Worm (Caenorhabditis elegans) whole organism, L2 larva: ENCODE results near the gene math-25.

Source experiments
- C34F6.9 ChIP-seq: fragments of 150-350 bp; optimal IDR thresholded peaks from 2 replicates; lab custom pipeline; 2014; ENCODE audit warnings: missing biosample characterization, missing genetic modification characterization
- F13H6.1 ChIP-seq: sonication (generic microtip); optimal IDR thresholded peaks from 2 replicates; lab custom pipeline; 2016; ENCODE audit warnings: missing genetic modification characterization, missing compliant biosample characterization
- R02D3.7 ChIP-seq: fragments of 150-350 bp; optimal IDR thresholded peaks from 2 replicates; lab custom pipeline; 2014; ENCODE audit warnings: missing biosample characterization, missing genetic modification characterization
- Y55F3AM.14 ChIP-seq: fragments of 200-800 bp; sonication (Bioruptor generic); optimal IDR thresholded peaks from 2 replicates; lab custom pipeline; 2018; ENCODE audit warnings: mild to moderate bottlenecking, missing genetic modification characterization, missing compliant biosample characterization
- ZK546.5 ChIP-seq: sonication (generic microtip); optimal IDR thresholded peaks from 2 replicates; lab custom pipeline; 2017; ENCODE audit warnings: missing biosample characterization, missing genetic modification characterization
- alr-1 ChIP-seq: fragments of 150-350 bp; optimal IDR thresholded peaks from 2 replicates; lab custom pipeline; 2014; ENCODE audit warnings: missing biosample characterization, missing genetic modification characterization
- aly-2 ChIP-seq: fragments of 150-350 bp; optimal IDR thresholded peaks from 2 replicates; lab custom pipeline; 2014; ENCODE audit warnings: missing biosample characterization, missing genetic modification characterization
- ama-1 ChIP-seq: fragments of 150-350 bp; optimal IDR thresholded peaks from 2 replicates; lab custom pipeline; 2018; ENCODE audit warnings: inconsistent platforms
- blmp-1 ChIP-seq: sonication (generic microtip); optimal IDR thresholded peaks from 2 replicates; lab custom pipeline; 2017; ENCODE audit warnings: missing genetic modification characterization, mild to moderate bottlenecking, missing compliant biosample characterization, antibody characterized with exemption, moderate library complexity; ENCODE audit not compliant: insufficient read depth
- crh-2 ChIP-seq: sonication (generic microtip); optimal IDR thresholded peaks from 2 replicates; lab custom pipeline; 2017; ENCODE audit warnings: missing biosample characterization, missing genetic modification characterization
- egl-27 ChIP-seq: sonication (generic microtip); optimal IDR thresholded peaks from 3 replicates; lab custom pipeline; 2017; ENCODE audit warnings: missing biosample characterization, missing genetic modification reagents, missing genetic modification characterization
- elt-3 ChIP-seq: sonication (generic microtip); optimal IDR thresholded peaks from 2 replicates; lab custom pipeline; 2017; ENCODE audit warnings: missing biosample characterization, missing genetic modification characterization
- fos-1 ChIP-seq: fragments of 150-350 bp; optimal IDR thresholded peaks from 2 replicates; lab custom pipeline; 2014; ENCODE audit warnings: missing biosample characterization, missing genetic modification characterization
- gmeb-1 ChIP-seq: fragments of 150-350 bp; optimal IDR thresholded peaks from 2 replicates; lab custom pipeline; 2014; ENCODE audit warnings: missing biosample characterization, missing genetic modification characterization
- lin-11 ChIP-seq: fragments of 150-350 bp; sonication (generic microtip); optimal IDR thresholded peaks from 2 replicates; lab custom pipeline; 2014; ENCODE audit warnings: missing biosample characterization, missing genetic modification characterization, inconsistent platforms, mixed read lengths
- lin-13 ChIP-seq: fragments of 150-350 bp; optimal IDR thresholded peaks from 2 replicates; lab custom pipeline; 2014; ENCODE audit warnings: missing biosample characterization, missing genetic modification reagents, missing genetic modification characterization
- lin-39 ChIP-seq: fragments of 150-350 bp; optimal IDR thresholded peaks from 2 replicates; lab custom pipeline; 2014; ENCODE audit warnings: missing biosample characterization, missing genetic modification reagents, missing genetic modification characterization
- lsy-2 ChIP-seq, 2 experiments: fragments of 150-350 bp in 1 of 2; sonication (generic microtip) in 1 of 2; optimal IDR thresholded peaks; 2 replicates each; lab custom pipeline; 2014 to 2017; ENCODE audit warnings: missing biosample characterization in 2 of 2, missing genetic modification characterization in 2 of 2
- mab-5 ChIP-seq: fragments of 150-350 bp; optimal IDR thresholded peaks from 2 replicates; lab custom pipeline; 2014; ENCODE audit warnings: missing biosample characterization, missing genetic modification characterization
- mbf-1 ChIP-seq: sonication (generic microtip); optimal IDR thresholded peaks from 2 replicates; lab custom pipeline; 2017; ENCODE audit warnings: missing biosample characterization, missing genetic modification characterization
- mdl-1 ChIP-seq, 2 experiments: fragments of 150-350 bp in 1 of 2; sonication (generic microtip) in 1 of 2; optimal IDR thresholded peaks; 2 replicates each; lab custom pipeline; 2017; ENCODE audit warnings: missing biosample characterization in 2 of 2, missing genetic modification characterization in 2 of 2
- nhr-10 ChIP-seq: sonication (generic microtip); optimal IDR thresholded peaks from 2 replicates; lab custom pipeline; 2017; ENCODE audit warnings: missing biosample characterization, missing genetic modification characterization
- nhr-11 ChIP-seq: fragments of 150-350 bp; optimal IDR thresholded peaks from 2 replicates; lab custom pipeline; 2014; ENCODE audit warnings: missing biosample characterization, missing genetic modification characterization
- nhr-12 ChIP-seq: fragments of 150-350 bp; optimal IDR thresholded peaks from 2 replicates; lab custom pipeline; 2014; ENCODE audit warnings: missing biosample characterization, missing genetic modification characterization
- nhr-129 ChIP-seq: fragments of 150-350 bp; optimal IDR thresholded peaks from 2 replicates; lab custom pipeline; 2014; ENCODE audit warnings: missing biosample characterization, missing genetic modification characterization
- nhr-21 ChIP-seq: fragments of 150-350 bp; optimal IDR thresholded peaks from 2 replicates; lab custom pipeline; 2014; ENCODE audit warnings: missing biosample characterization, missing genetic modification characterization
- nhr-23 ChIP-seq: fragments of 150-350 bp; optimal IDR thresholded peaks from 2 replicates; lab custom pipeline; 2014; ENCODE audit warnings: missing biosample characterization, missing genetic modification reagents, missing genetic modification characterization
- nhr-237 ChIP-seq: fragments of 150-350 bp; optimal IDR thresholded peaks from 2 replicates; lab custom pipeline; 2014; ENCODE audit warnings: missing biosample characterization, missing genetic modification characterization
- nhr-25 ChIP-seq: fragments of 150-350 bp; sonication (generic microtip); optimal IDR thresholded peaks from 3 replicates; lab custom pipeline; 2014; ENCODE audit warnings: missing biosample characterization, missing genetic modification characterization
- nhr-6 ChIP-seq: fragments of 150-350 bp; optimal IDR thresholded peaks from 2 replicates; lab custom pipeline; 2014; ENCODE audit warnings: missing biosample characterization, missing genetic modification characterization
- peb-1 ChIP-seq: fragments of 150-350 bp; optimal IDR thresholded peaks from 2 replicates; lab custom pipeline; 2014; ENCODE audit warnings: missing biosample characterization, missing genetic modification characterization
- sem-4 ChIP-seq: fragments of 150-350 bp; optimal IDR thresholded peaks from 2 replicates; lab custom pipeline; 2014; ENCODE audit warnings: missing biosample characterization, missing genetic modification reagents, missing genetic modification characterization
- skn-1 ChIP-seq: sonication (generic microtip); optimal IDR thresholded peaks from 2 replicates; lab custom pipeline; 2017; ENCODE audit warnings: missing biosample characterization, missing genetic modification characterization
- snpc-4 ChIP-seq: fragments of 150-350 bp; optimal IDR thresholded peaks from 2 replicates; lab custom pipeline; 2014; ENCODE audit warnings: missing biosample characterization, missing genetic modification characterization
- unc-39 ChIP-seq: fragments of 150-350 bp; optimal IDR thresholded peaks from 2 replicates; lab custom pipeline; 2014; ENCODE audit warnings: missing biosample characterization, missing genetic modification characterization
- unc-55 ChIP-seq: fragments of 150-350 bp; sonication (generic microtip); optimal IDR thresholded peaks from 3 replicates; lab custom pipeline; 2014; ENCODE audit warnings: missing biosample characterization, missing genetic modification reagents, missing genetic modification characterization
- unc-62 ChIP-seq: fragments of 150-350 bp; optimal IDR thresholded peaks from 2 replicates; lab custom pipeline; 2014; ENCODE audit warnings: missing biosample characterization, missing genetic modification reagents, missing genetic modification characterization
- zag-1 ChIP-seq: fragments of 150-350 bp; optimal IDR thresholded peaks from 2 replicates; lab custom pipeline; 2014; ENCODE audit warnings: missing biosample characterization, missing genetic modification characterization
- ztf-11 ChIP-seq: sonication (generic microtip); optimal IDR thresholded peaks from 2 replicates; lab custom pipeline; 2017; ENCODE audit warnings: missing biosample characterization, missing genetic modification characterization
- ztf-4 ChIP-seq: fragments of 150-350 bp; optimal IDR thresholded peaks from 2 replicates; lab custom pipeline; 2014; ENCODE audit warnings: missing biosample characterization, missing genetic modification characterization

The math-25 gene

DNA sequence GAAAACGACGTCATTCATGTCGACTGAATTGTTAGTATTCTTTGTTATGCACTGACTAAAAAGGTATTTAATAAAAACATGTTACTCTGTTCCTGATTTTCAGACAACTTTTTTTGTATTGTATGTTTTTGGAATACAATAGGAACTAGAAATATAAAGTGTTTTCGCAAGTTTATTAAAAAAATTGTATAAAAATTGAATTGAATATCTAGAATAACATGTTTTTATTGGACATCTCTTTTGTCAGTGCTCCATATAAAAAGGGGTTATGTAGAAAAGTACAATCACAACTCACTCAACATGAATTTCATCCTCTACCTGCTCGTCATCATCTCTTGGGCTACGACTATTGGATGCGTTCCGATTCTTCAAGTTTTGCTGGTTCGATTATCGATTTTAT is 584 bp upstream of the math-25 start, which contains the start of gene C46F9.5:
Gene C46F9.5, plus strand, starts transcription at position 301 of the 400 bp plus-strand sequence.
- no peak for TF ChIP-seq ztf-11 (tag; lab: Kevin White, UChicago)
- no peak for TF ChIP-seq Y55F3AM.14 (GFP tag; lab: Kevin White, UChicago)
- no peak for TF ChIP-seq lsy-2 (tag; optimal IDR thresholded peaks at IDR 0.05; lab: Kevin White, UChicago)

DNA sequence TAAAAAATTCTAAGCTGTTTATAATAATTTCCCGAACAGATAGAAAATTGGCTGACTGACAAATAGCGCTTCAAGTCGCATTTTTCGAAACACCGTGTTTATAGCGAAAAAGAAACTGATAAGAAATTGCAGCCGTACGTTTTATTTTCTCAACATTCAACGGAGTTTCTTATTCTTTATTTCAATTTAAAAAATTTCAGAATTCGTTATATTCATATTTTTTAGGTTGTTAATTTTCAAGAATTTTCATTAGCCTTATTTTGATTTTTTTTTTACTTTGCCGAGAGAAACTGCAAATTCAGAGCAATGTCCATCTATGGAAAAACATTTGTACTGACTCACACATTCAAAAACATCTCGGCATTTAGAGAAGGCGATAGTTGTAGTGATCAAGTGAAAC is 2.1 kb downstream of the math-25 start, which contains the start of gene C46F9.6:
Gene C46F9.6, plus strand, starts transcription at position 301 of the 400 bp plus-strand sequence.
- peak; percentile 9 for TF ChIP-seq fos-1
- TF ChIP-seq R02D3.7 (tag; lab: Kevin White, UChicago) = no peak

DNA sequence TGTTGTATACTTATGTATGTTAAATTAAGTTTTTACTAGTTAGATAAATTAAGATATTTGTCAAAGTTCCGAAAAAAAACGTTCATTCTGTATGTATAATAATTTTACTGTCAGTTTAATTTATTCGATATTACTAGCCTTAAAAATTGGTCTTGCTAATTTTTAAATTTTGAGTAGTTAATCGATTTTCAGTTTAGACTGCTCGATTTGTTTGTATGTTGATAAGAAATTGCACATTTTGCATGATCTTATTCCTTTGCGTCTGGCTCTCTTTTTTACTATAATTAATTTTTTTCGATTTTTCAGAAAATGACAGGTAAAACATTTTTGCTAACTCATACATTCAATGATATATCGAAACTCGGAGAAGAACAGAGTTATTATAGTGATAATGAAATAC is 4.1 kb downstream of the math-25 start, which contains the start of gene math-24:
Gene math-24, plus strand, starts transcription at position 301 of the 400 bp plus-strand sequence.
- no peak for TF ChIP-seq nhr-129
- TF ChIP-seq nhr-21 (tag; lab: Kevin White, UChicago) = no peak
- TF ChIP-seq C34F6.9 (tag; lab: Kevin White, UChicago) = no peak
- no peak for TF ChIP-seq mbf-1
- TF ChIP-seq nhr-25 (tag; lab: Kevin White, UChicago) = no peak
- TF ChIP-seq F13H6.1 (tag; lab: Kevin White, UChicago) = no peak
- no peak for TF ChIP-seq aly-2 (tag; lab: Kevin White, UChicago)
- no peak for TF ChIP-seq unc-62 (GFP tag; lab: Kevin White, UChicago)
- no peak for TF ChIP-seq egl-27 (tag; lab: Kevin White, UChicago)
- TF ChIP-seq lin-39 (tag; lab: Kevin White, UChicago) = no peak
- no peak for TF ChIP-seq lin-13 (GFP tag; lab: Kevin White, UChicago)
- no peak for TF ChIP-seq unc-55 (GFP tag; lab: Kevin White, UChicago)
- TF ChIP-seq mab-5 (tag; lab: Kevin White, UChicago) = no peak
- no peak for TF ChIP-seq ama-1 (lab: Kevin White, UChicago)
- no peak for TF ChIP-seq Y55F3AM.14 (GFP tag; lab: Kevin White, UChicago)
- TF ChIP-seq nhr-237 (tag; lab: Kevin White, UChicago) = no peak

DNA sequence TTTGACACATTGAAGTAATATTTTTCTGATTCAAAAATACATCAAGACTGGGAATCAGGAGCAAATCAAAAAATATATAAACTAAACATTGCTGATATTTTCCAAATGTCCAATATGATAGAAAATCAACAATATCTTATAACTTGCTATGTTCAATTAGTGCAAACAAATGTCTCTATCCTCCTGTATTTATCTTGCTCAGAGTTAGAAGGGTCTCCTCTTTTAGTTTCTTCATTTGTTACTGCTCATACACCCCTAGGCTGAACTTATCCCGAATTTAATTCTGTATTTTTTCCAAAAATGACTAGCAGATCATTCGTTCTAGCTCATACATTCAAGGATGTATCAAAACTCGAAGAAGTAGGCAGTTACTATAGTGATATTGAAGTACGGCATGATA is 6.1 kb downstream of the math-25 start, which contains the start of gene math-23:
Gene math-23, plus strand, starts transcription at position 301 of the 400 bp plus-strand sequence.
- TF ChIP-seq mbf-1 = no peak
- TF ChIP-seq ZK546.5 (tag; lab: Kevin White, UChicago) = no peak
- TF ChIP-seq nhr-25 (tag; lab: Kevin White, UChicago) = no peak
- no peak for TF ChIP-seq blmp-1
- TF ChIP-seq nhr-10 = no peak
- no peak for TF ChIP-seq nhr-237 (tag; lab: Kevin White, UChicago)
- no peak for TF ChIP-seq mdl-1 (tag; optimal IDR thresholded peaks at IDR 0.05; lab: Kevin White, UChicago)
- no peak for TF ChIP-seq elt-3 (tag; lab: Kevin White, UChicago)
- TF ChIP-seq unc-39 = no peak
- no peak for TF ChIP-seq lin-39 (tag; lab: Kevin White, UChicago)
- TF ChIP-seq mab-5 (tag; lab: Kevin White, UChicago) = no peak
- TF ChIP-seq alr-1 (tag; lab: Kevin White, UChicago) = no peak
- TF ChIP-seq nhr-6 (tag; lab: Kevin White, UChicago) = no peak
- TF ChIP-seq C34F6.9 (tag; lab: Kevin White, UChicago) = no peak
- no peak for TF ChIP-seq egl-27 (tag; lab: Kevin White, UChicago)
- no peak for TF ChIP-seq nhr-12 (tag; lab: Kevin White, UChicago)
- no peak for TF ChIP-seq aly-2 (tag; lab: Kevin White, UChicago)
- TF ChIP-seq peb-1 (tag; lab: Kevin White, UChicago) = no peak
- TF ChIP-seq, all 48 proteins: peak for 0

DNA sequence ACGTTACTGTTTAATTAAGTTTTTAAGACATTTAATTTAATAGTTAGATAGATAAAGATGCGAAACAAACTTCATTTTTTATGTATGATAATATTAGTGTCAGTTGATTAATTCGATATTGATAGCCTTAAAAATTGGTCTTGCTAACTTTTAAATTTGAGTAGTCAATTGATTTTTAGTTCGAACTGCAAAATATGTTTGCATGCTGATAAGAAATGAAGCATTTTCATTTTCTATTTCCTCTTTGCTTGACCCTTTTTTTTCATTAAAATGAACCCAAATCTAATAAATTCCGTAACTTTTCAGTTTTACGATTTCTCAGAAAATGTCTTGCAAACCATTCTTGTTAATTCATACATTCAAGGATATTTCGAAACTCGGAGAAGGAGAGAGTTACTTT is 9.2 kb downstream of the math-25 start, which contains the start of gene math-22:
Gene math-22, plus strand, starts transcription at position 301 of the 400 bp plus-strand sequence.
- no peak for TF ChIP-seq lin-13 (GFP tag; lab: Kevin White, UChicago)
- TF ChIP-seq fos-1 = peak; percentile 23
- TF ChIP-seq, all 48 proteins: peak for 1

DNA sequence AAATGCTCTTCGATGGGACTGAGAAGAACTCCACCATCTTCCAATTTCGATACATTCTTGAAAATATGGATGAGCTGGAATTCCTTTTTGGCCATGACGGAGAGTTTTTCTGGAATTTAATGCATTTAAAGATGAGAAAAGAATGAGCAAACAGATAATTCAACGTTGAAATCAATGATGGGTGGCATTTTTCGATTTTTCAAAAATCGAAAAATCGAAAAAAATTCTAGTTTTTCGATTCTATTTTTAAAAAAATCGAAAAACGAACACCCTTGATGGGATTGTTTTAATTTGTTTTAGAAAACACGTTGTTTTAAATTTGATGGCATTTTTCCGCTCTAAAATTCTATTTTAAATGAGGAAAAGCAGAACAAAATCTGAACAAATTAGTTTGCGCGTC is 16.9 kb downstream of the math-25 start, which contains the start of gene math-31:
Gene math-31, minus strand, starts transcription at position 101 of the 400 bp plus-strand sequence.
- TF ChIP-seq nhr-10 (no peak), nhr-12 (tag; lab: Kevin White, UChicago) (no peak), nhr-11 (tag; lab: Kevin White, UChicago) (no peak), sem-4 (tag; lab: Kevin White, UChicago) (no peak), unc-62 (GFP tag; lab: Kevin White, UChicago) (no peak), nhr-23 (tag; lab: Kevin White, UChicago) (no peak), ztf-4 (tag; lab: Kevin White, UChicago) (no peak), ama-1 (lab: Kevin White, UChicago) (no peak), skn-1 (tag; lab: Kevin White, UChicago) (no peak), lin-11 (tag; lab: Kevin White, UChicago) (no peak), crh-2 (tag; lab: Kevin White, UChicago) (no peak), lin-13 (GFP tag; lab: Kevin White, UChicago) (no peak), gmeb-1 (no peak), mbf-1 (no peak), unc-55 (GFP tag; lab: Kevin White, UChicago) (no peak), mdl-1 (tag; optimal IDR thresholded peaks at IDR 0.05; lab: Kevin White, UChicago) (no peak), zag-1 (tag; lab: Kevin White, UChicago) (no peak), snpc-4 (tag; lab: Kevin White, UChicago) (no peak), blmp-1 (no peak)
